Worm (Caenorhabditis elegans): ENCODE measurements around the gene gmeb-3.

Gene gmeb-3

DNA sequence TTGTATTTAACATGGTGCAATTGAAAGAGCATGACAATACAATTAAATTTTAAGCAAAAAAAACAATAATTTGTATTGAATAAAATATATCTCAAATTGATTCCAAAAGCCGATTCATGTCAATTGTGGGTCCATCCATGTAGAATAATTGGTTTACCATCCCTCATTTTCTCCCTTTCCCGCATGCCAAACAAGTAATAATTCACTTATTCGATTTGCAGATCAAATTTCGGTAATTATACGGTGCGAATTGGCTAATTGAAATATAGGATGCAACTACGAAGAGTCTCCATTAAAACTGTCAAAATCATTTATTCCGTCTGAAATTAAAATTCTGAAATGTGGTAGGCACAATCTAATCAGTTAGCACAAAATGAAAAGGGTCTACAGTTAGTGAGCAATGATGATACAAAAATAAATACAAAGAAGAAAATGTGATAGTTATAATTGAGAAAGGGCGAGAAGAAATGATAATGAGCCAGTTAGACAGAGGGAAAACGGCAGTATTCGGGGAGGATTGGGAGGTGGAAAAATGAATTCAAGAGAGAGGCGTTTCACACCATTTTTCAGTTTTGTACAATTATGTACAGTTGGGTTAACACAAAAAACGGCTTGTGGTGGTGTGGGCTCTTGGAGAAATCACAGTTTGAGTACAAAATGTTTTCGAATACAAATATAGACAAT lies 21.5 kb downstream of the gmeb-3 start:
- TF ChIP-seq elt-1 (tag; optimal IDR thresholded peaks at IDR 0.05; ENCODE audit: borderline replicate concordance, insufficient read depth): no peak
- peak; percentile 11 for TF ChIP-seq unc-39 (tag; optimal IDR thresholded peaks at IDR 0.05)
- TF ChIP-seq ceh-83 (GFP tag; optimal IDR thresholded peaks at IDR 0.05): peak; percentile 20
- TF ChIP-seq mab-5 (tag; optimal IDR thresholded peaks at IDR 0.05): no peak
- TF ChIP-seq M03D4.4 (tag; optimal IDR thresholded peaks at IDR 0.05): no peak
- peak; percentile 99 for TF ChIP-seq ces-1 (GFP tag; optimal IDR thresholded peaks at IDR 0.05)
- peak; percentile 65 for TF ChIP-seq ceh-43 (GFP tag; optimal IDR thresholded peaks at IDR 0.05)
- TF ChIP-seq nhr-28 (tag; optimal IDR thresholded peaks at IDR 0.05): no peak
- TF ChIP-seq sem-2 (GFP tag; optimal IDR thresholded peaks at IDR 0.05): no peak
- TF ChIP-seq flh-1 (GFP tag; optimal IDR thresholded peaks at IDR 0.05): no peak
- TF ChIP-seq elt-3 (tag; optimal IDR thresholded peaks at IDR 0.05): peak; percentile 25
- no peak for TF ChIP-seq ham-2 (GFP tag; optimal IDR thresholded peaks at IDR 0.05)
- TF ChIP-seq mls-2 (tag; optimal IDR thresholded peaks at IDR 0.05): peak; percentile 24

DNA sequence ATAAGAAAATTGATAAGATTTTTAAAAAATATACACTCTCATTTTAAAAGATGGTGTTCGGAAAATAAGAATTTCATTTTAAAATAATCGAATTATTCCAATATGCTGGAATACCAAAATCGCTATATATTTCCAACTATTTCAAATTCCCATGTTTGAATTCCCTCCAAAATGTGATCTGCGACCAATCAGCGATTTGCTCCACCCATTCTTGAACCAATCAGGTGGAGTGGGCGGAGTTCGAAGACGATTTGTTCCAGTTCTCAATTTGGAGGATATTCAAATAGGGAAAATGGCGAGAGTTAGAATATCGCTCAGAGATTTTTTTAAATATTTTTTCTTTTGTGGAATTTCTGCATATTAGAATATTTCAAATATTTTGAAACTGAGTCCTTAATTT lies 22.6 kb downstream of the gmeb-3 start:
- no peak for TF ChIP-seq flh-1 (GFP tag; optimal IDR thresholded peaks at IDR 0.05)
- TF ChIP-seq ceh-39 (tag; optimal IDR thresholded peaks at IDR 0.05): no peak
- no peak for TF ChIP-seq ceh-83 (GFP tag; optimal IDR thresholded peaks at IDR 0.05)
- no peak for TF ChIP-seq lin-13 (tag; optimal IDR thresholded peaks at IDR 0.05)
- no peak for TF ChIP-seq nhr-237 (tag; optimal IDR thresholded peaks at IDR 0.05)
- TF ChIP-seq ces-1 (GFP tag; optimal IDR thresholded peaks at IDR 0.05): no peak

DNA sequence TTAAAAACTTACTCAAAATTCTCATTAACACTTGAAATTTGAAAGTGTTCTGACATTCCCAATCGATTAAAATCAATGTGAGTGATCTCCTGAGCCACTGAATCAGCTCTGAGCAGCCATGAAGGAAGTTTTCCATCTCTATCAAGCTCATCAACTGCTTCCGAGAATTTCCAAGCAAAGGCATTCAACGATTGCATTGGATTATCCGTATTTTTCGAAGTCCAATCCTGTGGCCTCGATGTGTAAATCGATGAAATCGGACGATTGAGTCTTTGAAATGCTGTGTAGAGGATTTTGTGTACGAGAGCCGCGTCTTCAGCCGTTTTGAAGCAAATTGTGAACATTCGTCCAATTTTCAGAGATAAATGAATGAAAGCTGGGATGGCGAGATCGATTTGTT lies 27.6 kb downstream of the gmeb-3 start:
- no peak for TF ChIP-seq tbx-8 (GFP tag; optimal IDR thresholded peaks at IDR 0.05)
- no peak for TF ChIP-seq unc-120 (tag; optimal IDR thresholded peaks at IDR 0.05; ENCODE audit: poor library complexity, severe bottlenecking)
- no peak for TF ChIP-seq ceh-83 (GFP tag; optimal IDR thresholded peaks at IDR 0.05)
- TF ChIP-seq nhr-237 (tag; optimal IDR thresholded peaks at IDR 0.05): no peak
- no peak for TF ChIP-seq blmp-1 (tag; optimal IDR thresholded peaks at IDR 0.05)
- no peak for TF ChIP-seq hlh-1 (tag; optimal IDR thresholded peaks at IDR 0.05)
- TF ChIP-seq bed-3 (GFP tag; optimal IDR thresholded peaks at IDR 0.05): no peak
- no peak for TF ChIP-seq ces-1 (GFP tag; optimal IDR thresholded peaks at IDR 0.05)
- no peak for TF ChIP-seq nhr-76 (tag; optimal IDR thresholded peaks at IDR 0.05)
- no peak for TF ChIP-seq snpc-4 (tag; optimal IDR thresholded peaks at IDR 0.05)
- no peak for TF ChIP-seq lsy-2 (tag; optimal IDR thresholded peaks at IDR 0.05)
- TF ChIP-seq nhr-2 (tag; optimal IDR thresholded peaks at IDR 0.05): no peak
- TF ChIP-seq pha-4 (tag; optimal IDR thresholded peaks at IDR 0.05): no peak
- no peak for TF ChIP-seq unc-62 (GFP tag; optimal IDR thresholded peaks at IDR 0.05)
- no peak for TF ChIP-seq ham-2 (GFP tag; optimal IDR thresholded peaks at IDR 0.05)
- TF ChIP-seq unc-39 (tag; optimal IDR thresholded peaks at IDR 0.05): no peak
- no peak for TF ChIP-seq ztf-11 (tag; optimal IDR thresholded peaks at IDR 0.05)

DNA sequence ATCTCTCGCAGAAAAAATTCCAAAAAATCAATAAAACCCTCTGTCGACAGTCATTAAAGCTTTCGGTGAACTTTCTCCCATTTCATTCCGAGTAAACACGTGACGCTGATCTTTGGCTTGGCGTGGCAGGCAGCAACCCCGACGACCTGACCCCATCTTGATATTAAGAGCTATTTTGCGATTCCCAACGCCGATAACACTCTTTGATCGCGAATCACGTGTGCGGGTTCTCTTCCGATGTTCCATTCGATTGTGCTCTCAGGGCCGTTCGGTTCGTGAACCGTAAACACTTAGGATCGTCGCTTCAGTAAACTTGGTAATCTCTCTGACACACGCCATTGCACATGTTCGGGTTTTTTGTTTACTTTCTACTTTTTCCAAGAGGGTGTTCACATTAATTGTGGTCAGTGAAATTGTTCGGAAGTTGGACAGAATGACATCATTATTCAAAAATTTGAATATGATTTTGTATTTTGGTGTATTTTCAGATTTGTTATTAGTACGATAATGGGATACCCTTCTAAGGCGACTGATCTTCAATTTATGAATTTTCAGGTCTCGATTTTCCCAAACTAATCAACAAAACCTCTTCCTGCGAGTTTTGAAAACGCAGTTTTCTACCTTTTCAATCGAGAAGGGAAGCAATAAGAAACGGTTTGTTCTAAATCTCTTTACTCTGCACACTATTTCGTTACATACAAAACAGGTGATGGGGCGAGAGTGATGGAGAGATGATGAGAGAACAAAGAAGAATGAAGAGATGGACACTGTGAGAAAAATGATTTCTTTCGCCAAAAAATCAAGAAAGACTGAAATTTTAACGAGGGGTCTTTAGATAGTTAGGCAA lies 29.1 kb downstream of the gmeb-3 start:
- TF ChIP-seq unc-39 (tag; optimal IDR thresholded peaks at IDR 0.05) (no peak), elt-1 (tag; optimal IDR thresholded peaks at IDR 0.05; ENCODE audit: borderline replicate concordance, insufficient read depth) (peak; percentile 90)

DNA sequence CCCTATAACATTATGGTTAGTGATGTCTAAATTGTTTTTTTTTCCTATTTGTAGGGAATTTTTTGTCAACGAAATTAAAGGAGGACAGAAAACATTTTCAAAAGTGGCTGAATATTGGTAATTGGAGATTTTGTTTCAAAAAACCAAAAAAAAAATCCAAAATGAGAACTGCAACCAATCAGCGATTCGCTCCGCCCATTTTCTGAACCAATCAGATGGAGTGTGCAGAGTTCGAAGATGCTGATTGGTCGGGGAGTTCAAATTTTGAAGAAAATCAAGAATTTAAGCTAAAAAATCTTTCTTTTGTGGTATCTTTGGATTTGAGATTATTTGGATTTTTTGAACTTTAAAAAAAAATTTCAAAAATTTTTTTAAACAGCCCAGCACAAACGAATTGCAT lies 30.1 kb downstream of the gmeb-3 start:
- TF ChIP-seq blmp-1 (tag; optimal IDR thresholded peaks at IDR 0.05) (no peak), unc-39 (tag; optimal IDR thresholded peaks at IDR 0.05) (no peak), lin-13 (tag; optimal IDR thresholded peaks at IDR 0.05) (no peak), mls-2 (tag; optimal IDR thresholded peaks at IDR 0.05) (no peak), lin-32 (GFP tag; optimal IDR thresholded peaks at IDR 0.05) (no peak), elt-1 (tag; optimal IDR thresholded peaks at IDR 0.05; ENCODE audit: borderline replicate concordance, insufficient read depth) (no peak), zip-8 (tag; optimal IDR thresholded peaks at IDR 0.05) (no peak), sptf-1 (tag; optimal IDR thresholded peaks at IDR 0.05) (no peak), elt-3 (tag; optimal IDR thresholded peaks at IDR 0.05) (no peak), drap-1 (GFP tag; optimal IDR thresholded peaks at IDR 0.05) (no peak), hlh-1 (tag; optimal IDR thresholded peaks at IDR 0.05) (no peak), ceh-39 (tag; optimal IDR thresholded peaks at IDR 0.05) (no peak)

Measured in whole organism, mixed stage, embryonic.